Fruit fly (Drosophila melanogaster) whole organism, embryonic: ENCODE data around the gene CG9702.

Experiments used
- ATbp ChIP-seq: fragments of 200-800 bp; sonication (Bioruptor generic); optimal IDR thresholded peaks from 2 replicates; lab custom pipeline; 2017; ENCODE audit warnings: missing biosample characterization, mild to moderate bottlenecking, missing genetic modification characterization, missing genetic modification reagents
- BEAF-32 ChIP-seq: fragments of 200-800 bp; sonication (Bioruptor generic); optimal IDR thresholded peaks from 3 replicates; lab custom pipeline; 2017; ENCODE audit warnings: missing biosample characterization, missing genetic modification characterization, mild to moderate bottlenecking, moderate library complexity, missing genetic modification reagents
- CG10267 ChIP-seq: fragments of 200-800 bp; sonication (Bioruptor generic); optimal IDR thresholded peaks from 2 replicates; lab custom pipeline; 2018; ENCODE audit warnings: missing biosample characterization, mild to moderate bottlenecking, missing genetic modification characterization, moderate library complexity
- CG10274 ChIP-seq: fragments of 200-800 bp; sonication (Bioruptor generic); optimal IDR thresholded peaks from 3 replicates; lab custom pipeline; 2017; ENCODE audit warnings: missing biosample characterization, mild to moderate bottlenecking, missing genetic modification characterization
- CG11093 ChIP-seq: fragments of 200-800 bp; sonication (Bioruptor generic); IDR thresholded peaks from 3 replicates; pipeline ENCODE4 v1.3.6; 2022; ENCODE audit warnings: missing biosample characterization, missing genetic modification characterization
- CG11504 ChIP-seq: fragments of 200-800 bp; sonication (Bioruptor generic); optimal IDR thresholded peaks from 3 replicates; lab custom pipeline; 2019; ENCODE audit warnings: missing biosample characterization, mild to moderate bottlenecking, missing genetic modification characterization, moderate library complexity
- CG1233 ChIP-seq: fragments of 200-800 bp; sonication (Bioruptor generic); optimal IDR thresholded peaks from 4 replicates; lab custom pipeline; 2018; ENCODE audit warnings: missing biosample characterization, mild to moderate bottlenecking, missing genetic modification characterization
- CG12391 ChIP-seq: fragments of 200-800 bp; sonication (Bioruptor generic); optimal IDR thresholded peaks from 3 replicates; lab custom pipeline; 2018; ENCODE audit warnings: missing biosample characterization, mild to moderate bottlenecking, missing genetic modification characterization, moderate library complexity
- CG12769 ChIP-seq: fragments of 200-800 bp; sonication (Bioruptor generic); optimal IDR thresholded peaks from 2 replicates; lab custom pipeline; 2019; ENCODE audit warnings: missing biosample characterization, mild to moderate bottlenecking, missing genetic modification characterization, moderate library complexity
- CG14667 ChIP-seq: fragments of 200-800 bp; sonication (Bioruptor generic); IDR thresholded peaks from 2 replicates; pipeline ENCODE4 v1.3.6; 2022; ENCODE audit warnings: missing biosample characterization, missing genetic modification characterization
- CG17568 ChIP-seq: fragments of 200-800 bp; sonication (Bioruptor generic); optimal IDR thresholded peaks from 2 replicates; lab custom pipeline; 2018; ENCODE audit warnings: missing biosample characterization, mild to moderate bottlenecking, missing genetic modification characterization, moderate library complexity
- CG1832 ChIP-seq: fragments of 200-800 bp; sonication (Bioruptor generic); optimal IDR thresholded peaks from 2 replicates; lab custom pipeline; 2017; ENCODE audit warnings: missing biosample characterization, mild to moderate bottlenecking, missing genetic modification characterization, inconsistent platforms
- CG18476 ChIP-seq: fragments of 200-800 bp; sonication (Bioruptor generic); optimal IDR thresholded peaks from 2 replicates; lab custom pipeline; 2016; ENCODE audit warnings: missing biosample characterization, mild to moderate bottlenecking, missing genetic modification characterization
- CG18619 ChIP-seq: fragments of 200-800 bp; sonication (Bioruptor generic); optimal IDR thresholded peaks from 3 replicates; lab custom pipeline; 2017; ENCODE audit warnings: missing biosample characterization, mild to moderate bottlenecking, missing genetic modification characterization
- CG3847 ChIP-seq: fragments of 200-800 bp; sonication (Bioruptor generic); IDR thresholded peaks from 2 replicates; pipeline ENCODE4 v1.3.6; 2022; ENCODE audit warnings: missing biosample characterization, missing genetic modification characterization
- CG7987 ChIP-seq: fragments of 200-800 bp; sonication (Bioruptor generic); optimal IDR thresholded peaks from 2 replicates; lab custom pipeline; 2018; ENCODE audit warnings: missing biosample characterization, mild to moderate bottlenecking, missing genetic modification characterization, moderate library complexity
- CG9876 ChIP-seq: fragments of 200-800 bp; sonication (Bioruptor generic); optimal IDR thresholded peaks from 2 replicates; lab custom pipeline; 2016; ENCODE audit warnings: missing biosample characterization, missing genetic modification characterization
- Doc3 ChIP-seq: fragments of 200-800 bp; sonication (Bioruptor generic); IDR thresholded peaks from 3 replicates; pipeline ENCODE4 v1.3.6; 2022; ENCODE audit warnings: missing biosample characterization, missing genetic modification characterization; ENCODE audit not compliant: partially characterized antibody
- Ets65A ChIP-seq: fragments of 200-800 bp; sonication (Bioruptor generic); peaks from one replicate; lab custom pipeline; 2016; ENCODE audit warnings: missing biosample characterization, missing genetic modification characterization
- H15 ChIP-seq: fragments of 200-800 bp; sonication (Bioruptor generic); IDR thresholded peaks from 3 replicates; pipeline ENCODE4 v1.3.6; 2022; ENCODE audit warnings: missing biosample characterization, missing genetic modification characterization
- HLH3B ChIP-seq: fragments of 200-800 bp; sonication (Bioruptor generic); IDR thresholded peaks from 2 replicates; pipeline ENCODE4 v1.3.6; 2022; ENCODE audit warnings: missing biosample characterization, missing genetic modification characterization
- HLH4C ChIP-seq: fragments of 200-800 bp; sonication (Bioruptor generic); IDR thresholded peaks from 3 replicates; pipeline ENCODE4 v1.3.6; 2022; ENCODE audit warnings: missing biosample characterization, missing genetic modification characterization; ENCODE audit not compliant: partially characterized antibody
- Hsf ChIP-seq: fragments of 200-800 bp; sonication (Bioruptor generic); optimal IDR thresholded peaks from 3 replicates; lab custom pipeline; 2016; ENCODE audit warnings: missing biosample characterization, missing genetic modification characterization
- NFAT ChIP-seq: fragments of 200-800 bp; sonication (Bioruptor generic); IDR thresholded peaks from 2 replicates; pipeline ENCODE4 v1.3.6; 2022; ENCODE audit warnings: missing biosample characterization, missing genetic modification characterization
- Oli ChIP-seq: fragments of 200-800 bp; sonication (Bioruptor generic); optimal IDR thresholded peaks from 2 replicates; lab custom pipeline; 2018; ENCODE audit warnings: missing biosample characterization, mild to moderate bottlenecking, missing genetic modification characterization, moderate library complexity
- Six4 ChIP-seq: fragments of 200-800 bp; sonication (Bioruptor generic); optimal IDR thresholded peaks from 2 replicates; lab custom pipeline; 2016; ENCODE audit warnings: missing biosample characterization, missing genetic modification characterization
- Sox102F ChIP-seq: fragments of 200-800 bp; sonication (Bioruptor generic); optimal IDR thresholded peaks from 2 replicates; lab custom pipeline; 2018; ENCODE audit warnings: missing biosample characterization, mild to moderate bottlenecking, missing genetic modification characterization, moderate library complexity
- Tbp ChIP-seq: fragments of >200 bp; optimal IDR thresholded peaks from 2 replicates; lab custom pipeline; 2018; ENCODE audit warnings: missing biosample characterization, missing genetic modification characterization
- bsh ChIP-seq, 2 experiments: fragments of 200-800 bp; sonication (Bioruptor generic); optimal IDR thresholded peaks; 2 replicates each; lab custom pipeline; 2017 to 2018; ENCODE audit warnings: mild to moderate bottlenecking in 2 of 2, missing biosample characterization in 2 of 2, missing genetic modification characterization in 2 of 2, moderate library complexity in 1 of 2
- crc ChIP-seq: fragments of 200-800 bp; sonication (Bioruptor generic); optimal IDR thresholded peaks from 2 replicates; lab custom pipeline; 2016; ENCODE audit warnings: missing biosample characterization, missing genetic modification characterization
- eve ChIP-seq, 2 experiments: fragments of >200 bp; optimal IDR thresholded peaks; 2 replicates each; lab custom pipeline; 2017; ENCODE audit warnings: missing biosample characterization in 2 of 2, missing genetic modification characterization in 2 of 2
- ftz-f1 ChIP-seq: fragments of 200-800 bp; sonication (Bioruptor generic); optimal IDR thresholded peaks from 2 replicates; lab custom pipeline; 2016; ENCODE audit warnings: missing biosample characterization, missing genetic modification characterization
- grau ChIP-seq: fragments of 200-800 bp; optimal IDR thresholded peaks from 3 replicates; lab custom pipeline; 2019; ENCODE audit warnings: missing biosample characterization, mild to moderate bottlenecking, missing genetic modification characterization, moderate library complexity
- ken ChIP-seq: fragments of 200-800 bp; sonication (Bioruptor generic); IDR thresholded peaks from 3 replicates; pipeline ENCODE4 v1.3.6; 2022; ENCODE audit warnings: missing biosample characterization, missing genetic modification characterization
- lab ChIP-seq: fragments of 200-800 bp; sonication (Bioruptor generic); optimal IDR thresholded peaks from 3 replicates; lab custom pipeline; 2017; ENCODE audit warnings: missing biosample characterization, missing genetic modification characterization, mild to moderate bottlenecking, moderate library complexity, missing genetic modification reagents
- lmd ChIP-seq: fragments of 200-800 bp; sonication (Bioruptor generic); IDR thresholded peaks from 2 replicates; pipeline ENCODE4 v1.3.6; 2022; ENCODE audit warnings: missing biosample characterization, missing genetic modification characterization
- pan ChIP-seq, 4 experiments: fragments of >200 bp in 3 of 4; fragments of 200-800 bp in 1 of 4; sonication (Bioruptor generic) in 1 of 4; optimal IDR thresholded peaks in 3 of 4; IDR thresholded peaks in 1 of 4; 2 replicates each; pipeline versions ENCODE4 v1.3.6 to Lab custom; 2017 to 2022; ENCODE audit warnings: missing biosample characterization in 2 of 4, missing genetic modification characterization in 2 of 4, mixed read lengths in 1 of 4
- pb ChIP-seq: fragments of 200-800 bp; sonication (Bioruptor generic); optimal IDR thresholded peaks from 3 replicates; lab custom pipeline; 2016; ENCODE audit warnings: missing biosample characterization, missing genetic modification characterization
- pnt ChIP-seq: fragments of 200-800 bp; sonication (Bioruptor generic); optimal IDR thresholded peaks from 3 replicates; lab custom pipeline; 2016; ENCODE audit warnings: missing biosample characterization, missing genetic modification characterization
- prd ChIP-seq, 3 experiments: fragments of >200 bp in 2 of 3; fragments of 200-800 bp in 1 of 3; sonication (Bioruptor generic) in 1 of 3; optimal IDR thresholded peaks in 2 of 3; IDR thresholded peaks in 1 of 3; 2 replicates in 2 of 3; 3 replicates in 1 of 3; pipeline versions ENCODE4 v1.3.6 to Lab custom; 2017 to 2022; ENCODE audit warnings: missing biosample characterization in 1 of 3, missing genetic modification characterization in 1 of 3
- ranshi ChIP-seq: fragments of 200-800 bp; sonication (Bioruptor generic); IDR thresholded peaks from 2 replicates; pipeline ENCODE4 v1.3.6; 2022; ENCODE audit warnings: missing biosample characterization, missing genetic modification characterization
- rib ChIP-seq: fragments of 200-800 bp; sonication (Bioruptor generic); IDR thresholded peaks from 2 replicates; pipeline ENCODE4 v1.3.6; 2022; ENCODE audit warnings: missing biosample characterization, missing genetic modification characterization
- slp2 ChIP-seq: fragments of 200-800 bp; sonication (Bioruptor generic); optimal IDR thresholded peaks from 2 replicates; lab custom pipeline; 2016; ENCODE audit warnings: missing biosample characterization, missing genetic modification characterization
- tx ChIP-seq: fragments of 200-800 bp; sonication (Bioruptor generic); optimal IDR thresholded peaks from 2 replicates; lab custom pipeline; 2016; ENCODE audit warnings: missing biosample characterization, missing genetic modification characterization
- unc-4 ChIP-seq: fragments of 200-800 bp; sonication (Bioruptor generic); IDR thresholded peaks from 2 replicates; pipeline ENCODE4 v1.3.6; 2022; ENCODE audit warnings: missing biosample characterization, missing genetic modification characterization; ENCODE audit not compliant: partially characterized antibody
- wek ChIP-seq: fragments of 200-800 bp; sonication (Bioruptor generic); optimal IDR thresholded peaks from 3 replicates; lab custom pipeline; 2018; ENCODE audit warnings: missing biosample characterization, mild to moderate bottlenecking, missing genetic modification characterization, moderate library complexity
- zf30C ChIP-seq: fragments of 200-800 bp; sonication (Bioruptor generic); optimal IDR thresholded peaks from 3 replicates; lab custom pipeline; 2018; ENCODE audit warnings: missing biosample characterization, mild to moderate bottlenecking, missing genetic modification characterization
- zfh2 ChIP-seq: fragments of 200-800 bp; sonication (Bioruptor generic); optimal IDR thresholded peaks from 2 replicates; lab custom pipeline; 2016; ENCODE audit warnings: missing biosample characterization, missing genetic modification characterization

The CG9702 gene

dm6 chr3R:30579129-30579528, at the start of gene CG9702:
CG9702 (plus strand) TSS chr3R:30579429.
- TF ChIP-seq ftz-f1, result no peak
- TF ChIP-seq pan (optimal IDR thresholded peaks at IDR 0.05; lab: Kevin White, UChicago), result no peak
- peak in 1 of 2 experiments; percentile 13 for TF ChIP-seq pan (GFP tag; optimal IDR thresholded peaks at IDR 0.05 in 1 of 2, IDR thresholded peaks at IDR 0.05 in 1 of 2)
- TF ChIP-seq ATbp (GFP tag; lab: Kevin White, UChicago), result peak; percentile 37
- TF ChIP-seq Ets65A, result peak; percentile 38

dm6 chr3R:30529570-30529969, 49.7 kb upstream of the CG9702 start:
- TF ChIP-seq bsh (GFP tag; optimal IDR thresholded peaks at IDR 0.05; lab: Kevin White, UChicago), result peak in 1 of 2 experiments; percentile 29
- no peak for TF ChIP-seq Six4 (GFP tag; lab: Kevin White, UChicago)
- peak in 1 of 2 experiments; percentile 23 for TF ChIP-seq eve (GFP tag; optimal IDR thresholded peaks at IDR 0.05; lab: Kevin White, UChicago)
- TF ChIP-seq HLH3B (GFP tag; lab: Robert Waterston, UW), result no peak
- TF ChIP-seq H15 (GFP tag; lab: Robert Waterston, UW), result no peak
- TF ChIP-seq CG9876 (GFP tag; lab: Kevin White, UChicago), result no peak
- no peak for TF ChIP-seq rib (GFP tag; lab: Robert Waterston, UW)
- TF ChIP-seq CG7987 (GFP tag; lab: Kevin White, UChicago), result no peak
- 0 out of 2 replicates have a peak, but pooled peaks have one; percentile 19 for TF ChIP-seq lmd
- no peak for TF ChIP-seq ken (GFP tag; lab: Robert Waterston, UW)
- no peak for TF ChIP-seq BEAF-32
- no peak for TF ChIP-seq ranshi
- no peak for TF ChIP-seq CG10267 (tag; lab: Kevin White, UChicago)
- TF ChIP-seq NFAT, result no peak
- no peak for TF ChIP-seq Oli (tag; lab: Kevin White, UChicago)
- TF ChIP-seq CG3847 (GFP tag; lab: Robert Waterston, UW), result no peak
- TF ChIP-seq Hsf (GFP tag; lab: Kevin White, UChicago), result no peak
- TF ChIP-seq zf30C (GFP tag; lab: Kevin White, UChicago), result no peak
- no peak for TF ChIP-seq CG11093 (GFP tag; lab: Robert Waterston, UW)
- TF ChIP-seq lab (GFP tag; lab: Kevin White, UChicago), result peak; percentile 9
- no peak for TF ChIP-seq wek
- no peak for TF ChIP-seq CG1832 (GFP tag; lab: Kevin White, UChicago)
- TF ChIP-seq crc (GFP tag; lab: Kevin White, UChicago), result no peak
- no peak for TF ChIP-seq CG18476 (GFP tag; lab: Kevin White, UChicago)
- TF ChIP-seq CG12391 (tag; lab: Kevin White, UChicago), result peak; percentile 19
- TF ChIP-seq Doc3 (GFP tag; lab: Robert Waterston, UW), result no peak
- TF ChIP-seq zfh2 (GFP tag; lab: Kevin White, UChicago), result no peak
- TF ChIP-seq CG10274, result no peak
- no peak for TF ChIP-seq CG14667
- no peak for TF ChIP-seq tx (GFP tag; lab: Kevin White, UChicago)
- no peak for TF ChIP-seq Tbp
- TF ChIP-seq CG17568 (GFP tag; lab: Kevin White, UChicago), result no peak
- peak; percentile 19 for TF ChIP-seq CG11504
- TF ChIP-seq unc-4 (GFP tag; lab: Robert Waterston, UW), result no peak
- no peak for TF ChIP-seq pb (GFP tag; lab: Kevin White, UChicago)
- TF ChIP-seq CG18619, result no peak
- peak; percentile 23 for TF ChIP-seq Sox102F (GFP tag; lab: Kevin White, UChicago)
- TF ChIP-seq grau (tag; lab: Kevin White, UChicago), result no peak
- no peak for TF ChIP-seq HLH4C (GFP tag; lab: Robert Waterston, UW)
- TF ChIP-seq CG12769, result peak; percentile 65
- TF ChIP-seq CG1233 (GFP tag; lab: Kevin White, UChicago), result no peak
- no peak for TF ChIP-seq pnt (GFP tag; lab: Kevin White, UChicago)
- TF ChIP-seq prd (optimal IDR thresholded peaks at IDR 0.05; lab: Kevin White, UChicago), result no peak
- TF ChIP-seq prd (GFP tag; IDR thresholded peaks at IDR 0.05; lab: Robert Waterston, UW), result 0 out of 3 replicates have a peak, but pooled peaks have one; percentile 14
- no peak for TF ChIP-seq slp2
